Fruit fly (Drosophila melanogaster): ENCODE results near the gene Taf3.

Taf3 gene

DNA sequence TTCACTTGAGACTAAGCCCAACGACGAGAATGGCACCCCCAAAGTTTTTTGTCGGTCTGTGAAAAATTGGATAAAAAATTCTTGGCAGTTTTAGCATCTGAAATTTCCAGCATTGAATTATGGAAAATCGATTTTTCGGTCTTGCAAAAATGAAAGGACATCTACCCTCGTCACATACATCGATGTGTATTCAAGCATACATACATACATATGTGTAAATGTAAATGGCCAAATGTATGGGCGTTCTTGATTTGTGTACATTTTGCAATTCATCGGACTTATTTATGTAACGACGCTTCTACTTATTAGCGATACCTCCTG lies 22.9 kb upstream of the Taf3 start:
- TF ChIP-seq CTCF (optimal IDR thresholded peaks at IDR 0.05): no peak
- no peak for TF ChIP-seq CG8478 (optimal IDR thresholded peaks at IDR 0.05)

DNA sequence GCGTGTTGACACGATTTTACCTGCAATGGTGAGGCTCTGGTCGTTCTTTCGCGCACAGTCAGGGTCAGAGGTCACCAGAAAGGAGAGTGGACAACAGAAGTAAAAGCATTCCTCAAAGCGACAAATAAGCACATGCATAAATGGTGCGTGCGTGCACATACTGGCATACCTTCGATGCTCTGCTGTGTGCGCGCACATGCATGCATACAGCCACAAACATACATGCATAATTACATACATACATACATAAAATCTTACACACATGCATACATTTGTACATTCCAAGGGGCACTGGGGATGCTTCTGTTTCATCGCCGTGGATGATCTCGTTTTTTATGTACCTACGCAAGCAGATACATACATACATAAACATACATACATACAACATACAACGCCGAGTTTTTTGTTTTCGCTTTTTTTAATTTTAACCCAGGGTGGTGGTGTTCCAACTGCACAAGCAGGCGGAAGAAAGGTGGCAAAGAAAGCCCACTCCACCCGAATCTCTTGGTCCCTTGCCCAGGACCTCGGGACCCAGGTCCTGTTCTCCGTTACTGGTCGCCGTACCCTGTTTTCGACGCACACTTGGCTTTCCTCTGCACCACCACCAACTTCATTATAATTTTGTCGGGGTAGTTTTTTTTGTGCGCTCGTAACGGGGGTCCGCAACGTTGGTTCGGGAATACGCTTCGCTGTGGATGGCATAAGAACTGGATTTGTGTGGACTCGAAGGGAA lies 22.4 kb upstream of the Taf3 start, which contains the start of gene Asator:
TSS of gene Asator (minus strand) at position 167 of the 733 bp plus-strand sequence.
- no peak for TF ChIP-seq CG8478 (optimal IDR thresholded peaks at IDR 0.05)
- peak in 1 of 2 experiments; percentile 13 for TF ChIP-seq CTCF (optimal IDR thresholded peaks at IDR 0.05)

DNA sequence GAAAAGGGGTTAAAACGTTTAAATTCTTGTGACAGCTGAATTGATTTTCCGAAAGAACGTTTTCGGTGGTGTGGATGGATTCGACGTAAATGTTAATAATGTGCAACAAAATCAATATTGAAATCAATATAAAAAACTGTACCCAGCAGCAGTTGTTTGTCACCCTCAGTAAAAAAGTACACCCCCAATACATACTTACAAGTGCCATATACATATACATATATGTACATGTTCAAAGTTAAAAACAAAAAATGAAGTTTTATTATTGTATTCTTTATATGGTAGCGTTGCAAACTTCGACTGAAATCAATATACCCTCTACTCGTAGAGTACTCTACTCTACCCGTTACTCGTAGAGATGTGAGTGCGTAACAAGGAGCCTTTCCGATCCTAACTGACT lies 20.9 kb upstream of the Taf3 start:
- TF ChIP-seq CG8478 (optimal IDR thresholded peaks at IDR 0.05) (no peak), CTCF (optimal IDR thresholded peaks at IDR 0.05) (no peak)

DNA sequence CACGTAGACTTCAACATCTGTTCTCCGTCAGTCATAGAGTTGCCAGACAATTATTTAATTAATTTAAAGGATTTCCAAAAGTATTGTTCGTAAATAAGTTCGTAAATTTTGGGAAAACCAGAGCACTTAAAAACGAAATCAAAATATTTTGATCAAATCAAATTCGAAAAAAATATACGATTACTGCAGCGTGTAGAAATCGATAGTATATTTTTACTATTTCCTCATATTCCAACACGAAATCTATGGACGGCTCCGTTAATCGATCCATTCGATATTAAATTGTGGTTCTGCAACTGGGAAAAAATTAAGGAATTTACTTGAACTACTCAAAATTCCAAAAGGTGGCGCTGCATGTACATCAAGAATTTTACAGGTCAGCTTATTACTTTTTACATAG lies 19.8 kb upstream of the Taf3 start:
- TF ChIP-seq CTCF (optimal IDR thresholded peaks at IDR 0.05) (peak; percentile 93 to 94), CG8478 (optimal IDR thresholded peaks at IDR 0.05) (no peak)

DNA sequence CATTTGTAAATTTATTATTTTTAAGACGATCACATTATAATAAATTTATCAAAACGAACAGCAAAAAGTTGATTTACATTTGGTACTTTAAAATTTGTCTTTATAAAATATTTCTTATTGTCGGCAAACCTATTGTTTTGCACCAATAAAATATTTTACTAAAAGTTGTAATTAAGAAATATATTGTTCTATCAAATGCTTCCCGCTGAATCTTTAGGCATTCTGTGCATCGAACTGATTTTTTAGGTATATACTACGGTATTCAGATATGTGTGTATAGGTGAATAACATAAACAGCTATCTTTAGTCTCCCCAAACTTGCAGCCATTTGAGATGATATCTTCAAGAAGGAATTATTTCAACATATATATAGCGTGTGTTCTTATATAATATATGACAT lies 19.2 kb upstream of the Taf3 start:
- TF ChIP-seq CG8478 (optimal IDR thresholded peaks at IDR 0.05) (no peak), CTCF (optimal IDR thresholded peaks at IDR 0.05) (no peak)

DNA sequence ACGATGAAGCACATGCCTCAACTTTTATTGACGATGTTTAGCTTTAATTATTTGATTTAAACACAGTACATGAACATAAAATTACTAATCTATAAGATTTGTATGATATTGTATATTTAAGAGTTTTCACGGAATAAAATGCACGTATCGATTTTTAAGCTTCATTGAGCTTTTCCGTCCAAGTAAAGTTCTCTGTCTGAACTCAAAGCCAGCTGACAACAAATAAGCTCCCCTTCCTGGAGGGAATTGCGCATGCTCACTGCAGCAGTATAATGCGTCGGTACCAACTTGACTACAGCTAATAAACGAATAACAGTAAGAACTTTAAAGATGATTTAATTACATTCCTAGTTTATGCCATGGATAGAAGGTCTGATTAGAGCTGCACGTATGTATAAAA lies 17.0 kb upstream of the Taf3 start:
- TF ChIP-seq CG8478 (optimal IDR thresholded peaks at IDR 0.05) (no peak), CTCF (optimal IDR thresholded peaks at IDR 0.05) (no peak)

DNA sequence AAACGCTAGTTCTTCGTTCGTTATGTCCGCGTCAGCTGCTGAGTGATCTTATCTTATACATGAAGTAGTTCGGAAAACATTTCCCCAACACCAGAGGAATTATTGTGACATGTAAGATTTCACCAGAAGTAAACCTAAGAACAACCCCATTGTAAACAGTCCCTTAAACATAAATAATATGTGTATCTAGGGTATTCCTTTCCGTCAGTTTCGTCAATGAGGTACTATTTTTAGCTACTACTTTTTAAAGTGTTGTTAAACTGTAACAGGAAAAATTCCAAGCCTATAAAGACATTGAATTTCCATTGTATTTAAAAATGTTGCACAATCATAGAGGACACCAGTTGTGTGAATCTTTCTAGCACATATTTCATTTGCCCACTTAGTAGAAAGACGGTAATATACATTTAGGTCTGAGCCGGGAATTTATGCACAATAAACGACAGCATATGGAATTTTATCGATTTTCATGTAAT lies 16.1 kb upstream of the Taf3 start:
- TF ChIP-seq CTCF (optimal IDR thresholded peaks at IDR 0.05): no peak
- no peak for TF ChIP-seq CG8478 (optimal IDR thresholded peaks at IDR 0.05)

DNA sequence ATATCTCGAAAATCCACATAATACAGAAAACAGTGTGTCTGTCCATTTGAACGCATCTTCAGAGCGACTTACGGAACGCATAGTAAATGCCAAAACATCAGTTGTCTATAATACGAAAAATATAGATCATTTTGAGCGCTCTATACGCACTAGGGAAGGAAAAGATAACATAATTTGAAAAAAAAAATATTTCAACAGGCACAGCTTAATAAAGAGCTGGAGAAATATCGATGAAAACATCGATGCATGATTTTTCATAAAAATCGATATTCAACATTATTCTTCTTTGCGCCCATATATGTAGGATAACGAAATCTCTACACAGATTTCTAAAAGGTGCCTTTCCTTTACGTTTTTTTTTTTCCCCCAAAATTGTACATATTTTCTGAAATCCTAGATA lies 15.1 kb upstream of the Taf3 start:
- TF ChIP-seq CTCF (optimal IDR thresholded peaks at IDR 0.05): no peak
- TF ChIP-seq CG8478 (optimal IDR thresholded peaks at IDR 0.05): no peak

DNA sequence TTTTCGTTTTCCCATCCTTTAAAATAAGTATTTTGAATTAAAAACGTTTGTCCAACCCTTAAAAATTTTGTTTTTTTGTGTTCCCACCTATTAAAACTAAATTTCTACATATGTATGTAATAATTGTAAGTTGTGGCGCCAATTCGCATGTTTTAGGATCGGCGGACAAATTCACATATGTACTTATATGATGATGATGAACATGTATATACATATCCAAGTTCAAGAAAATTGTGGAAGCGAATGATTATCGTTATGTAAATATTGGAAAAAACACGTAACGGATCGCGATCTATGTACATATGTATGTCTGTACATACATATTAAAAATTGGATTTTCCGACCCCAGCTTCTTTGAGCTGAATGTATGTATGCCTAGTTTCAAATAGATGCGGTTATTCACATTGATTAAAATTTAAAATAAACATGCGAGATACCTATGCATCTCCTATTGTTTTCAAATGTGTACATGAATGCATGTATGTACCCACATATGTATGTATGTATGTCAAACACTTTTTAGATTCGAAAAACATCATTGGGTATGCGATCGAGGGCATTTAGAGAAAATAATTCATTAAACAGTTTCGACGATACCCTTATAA lies 2.1 kb upstream of the Taf3 start:
- no peak for TF ChIP-seq CG8478 (optimal IDR thresholded peaks at IDR 0.05)
- no peak for TF ChIP-seq CTCF (optimal IDR thresholded peaks at IDR 0.05)

DNA sequence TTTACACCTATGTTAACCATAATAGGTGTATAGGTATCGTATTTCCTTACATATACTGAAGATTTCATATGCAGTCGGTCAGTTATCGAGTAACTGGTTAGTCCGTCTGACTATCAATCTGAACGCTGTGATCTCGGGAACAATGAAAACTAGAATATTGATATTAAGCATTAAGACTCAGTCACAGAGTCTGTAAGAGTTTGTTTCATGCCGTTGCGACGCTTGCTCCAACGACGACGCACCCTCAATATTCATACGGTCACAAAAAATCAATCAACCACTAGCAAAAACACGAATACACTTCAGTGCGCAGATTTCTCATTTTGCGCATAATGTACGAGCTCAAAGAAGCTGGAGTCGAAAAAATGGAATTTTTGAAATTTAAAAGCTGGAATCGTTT lies 1.4 kb upstream of the Taf3 start:
- no peak for TF ChIP-seq CTCF (optimal IDR thresholded peaks at IDR 0.05)
- TF ChIP-seq CG8478 (optimal IDR thresholded peaks at IDR 0.05): no peak

DNA sequence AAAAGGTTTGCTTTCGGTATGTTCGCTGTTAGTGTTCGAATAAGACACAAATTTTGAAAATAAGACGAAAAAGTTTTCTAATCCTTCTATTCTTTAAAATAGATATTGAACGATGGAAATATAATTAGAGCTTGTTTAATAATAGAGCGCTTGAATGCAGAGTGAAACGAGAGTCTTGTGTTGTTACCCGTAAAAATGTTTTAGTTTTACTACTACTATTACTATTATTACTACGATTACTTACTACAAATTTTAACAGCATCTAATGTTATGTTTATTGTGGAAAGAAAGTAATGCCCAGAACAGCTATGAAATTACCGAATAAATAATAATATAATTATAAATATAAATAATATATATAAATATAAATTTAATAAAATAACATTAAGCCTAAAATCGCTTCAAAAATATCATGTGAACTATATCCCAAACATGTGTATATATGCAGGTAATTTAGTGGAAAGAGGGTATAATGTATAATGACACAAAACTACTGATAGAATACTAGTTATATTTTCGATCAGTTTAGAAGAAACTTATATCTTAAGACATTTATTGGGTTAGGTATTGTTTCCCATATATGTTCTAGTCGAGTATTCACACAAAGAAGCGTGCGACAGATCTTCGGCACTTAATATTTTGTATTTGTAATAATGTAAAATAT lies 480 bp upstream of the Taf3 start, which contains the start of gene CG33941:
TSS of gene CG33941 (plus strand) at position 522 of the 664 bp plus-strand sequence.
- TF ChIP-seq CTCF (optimal IDR thresholded peaks at IDR 0.05): no peak
- no peak for TF ChIP-seq CG8478 (optimal IDR thresholded peaks at IDR 0.05)

DNA sequence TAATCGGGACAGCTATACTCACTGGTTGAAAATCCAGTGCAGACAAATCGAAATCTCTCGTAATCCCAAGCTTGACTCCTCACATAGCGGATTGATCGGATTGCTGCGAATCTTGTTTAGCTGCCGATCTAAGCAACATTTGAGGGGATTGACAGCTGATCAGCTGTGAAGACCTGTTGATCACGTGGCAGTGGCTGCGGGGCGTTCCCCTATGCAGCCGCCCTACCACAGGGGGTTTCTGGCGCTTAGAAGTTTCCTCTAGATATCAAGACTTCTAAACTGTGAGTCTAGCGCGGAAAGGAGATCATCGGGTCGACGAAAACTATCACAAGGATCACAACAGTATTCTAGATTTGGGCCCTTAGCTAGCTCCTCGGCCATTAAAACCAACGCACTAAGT lies 8.0 kb downstream of the Taf3 start:
- TF ChIP-seq CG8478 (optimal IDR thresholded peaks at IDR 0.05): no peak
- no peak for TF ChIP-seq CTCF (optimal IDR thresholded peaks at IDR 0.05)

DNA sequence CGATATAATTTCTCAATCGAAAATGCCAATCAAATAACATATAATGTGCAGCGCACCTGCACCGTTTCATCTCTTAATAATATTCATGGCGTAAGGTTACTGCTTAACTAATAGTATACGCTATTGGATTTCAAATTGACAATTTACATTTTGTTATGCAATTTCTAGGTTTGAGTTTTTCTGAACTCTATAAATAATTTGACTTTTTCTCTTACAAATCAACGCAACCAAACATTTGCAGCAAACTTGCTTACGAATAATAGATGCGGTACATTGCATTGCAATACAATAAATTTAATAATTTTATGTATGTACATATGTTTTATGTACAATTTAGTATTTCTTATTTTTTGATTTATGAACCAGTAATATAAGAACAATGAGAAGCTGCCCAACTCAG lies 13.3 kb downstream of the Taf3 start:
- TF ChIP-seq CG8478 (optimal IDR thresholded peaks at IDR 0.05) (no peak), CTCF (optimal IDR thresholded peaks at IDR 0.05) (no peak)

DNA sequence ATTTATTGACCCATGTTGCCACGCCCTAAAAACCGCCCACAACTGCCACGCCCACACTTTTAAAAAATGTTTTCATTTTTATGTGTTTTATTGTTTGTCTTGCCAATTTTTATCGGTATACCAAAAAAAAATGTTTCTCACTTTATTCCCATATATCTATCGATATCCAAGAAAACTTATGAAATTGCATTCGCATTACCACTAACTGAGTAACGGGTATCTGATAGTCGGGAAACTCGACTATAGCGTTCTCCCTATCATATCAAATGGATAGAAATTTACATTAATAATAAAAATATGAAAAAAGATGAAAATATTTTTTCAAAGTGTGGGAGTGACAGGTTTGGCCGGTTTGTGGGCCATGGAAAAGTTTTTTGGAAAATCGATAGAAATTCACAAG lies 17.6 kb downstream of the Taf3 start:
- TF ChIP-seq CG8478 (optimal IDR thresholded peaks at IDR 0.05) (no peak), CTCF (optimal IDR thresholded peaks at IDR 0.05) (no peak)

DNA sequence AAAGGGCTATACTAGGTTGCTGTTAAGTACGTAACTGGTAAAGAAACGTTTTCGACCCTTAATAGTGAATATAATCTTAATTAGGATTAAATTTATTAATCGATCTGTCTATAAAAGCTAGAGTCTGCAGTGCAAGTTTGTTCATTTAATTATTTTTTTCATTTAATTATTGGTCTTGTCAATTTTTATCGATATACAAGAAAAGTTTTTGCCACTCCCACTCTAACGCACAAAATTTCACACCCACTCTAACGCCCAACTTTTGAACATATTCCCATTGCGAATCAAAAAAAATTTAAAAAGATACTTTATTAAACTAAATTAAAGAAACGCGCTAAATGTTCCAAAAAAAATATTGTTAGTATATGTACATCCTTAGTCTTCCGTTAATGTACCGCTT lies 18.5 kb downstream of the Taf3 start:
- TF ChIP-seq CTCF (optimal IDR thresholded peaks at IDR 0.05): no peak

DNA sequence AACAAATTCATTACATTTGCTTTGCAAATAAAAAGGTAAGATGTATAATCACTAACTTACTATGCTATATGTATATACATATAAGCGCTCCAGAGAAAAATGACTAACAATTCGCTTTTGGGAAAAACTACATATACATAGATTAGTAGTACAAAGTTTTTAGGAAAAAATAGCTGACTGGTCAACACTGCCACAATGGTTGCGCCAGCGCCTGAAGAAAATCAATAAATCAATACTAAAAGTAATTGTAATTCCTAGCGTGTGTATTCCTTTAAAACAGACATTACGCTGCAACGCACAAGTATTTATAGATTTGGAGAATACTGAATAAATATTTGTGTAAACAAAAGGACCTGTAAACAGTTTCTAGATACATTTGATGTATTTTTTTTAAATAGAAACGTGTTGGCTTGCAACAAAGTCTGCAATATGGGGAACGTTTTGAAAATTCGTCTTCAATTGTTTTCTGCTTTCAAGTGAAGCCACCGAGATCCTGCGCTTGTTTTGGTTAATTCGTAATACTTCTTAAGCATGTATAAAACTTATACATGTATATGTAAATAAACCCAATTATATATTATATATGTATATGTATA lies 20.6 kb downstream of the Taf3 start:
- TF ChIP-seq CTCF (optimal IDR thresholded peaks at IDR 0.05) (no peak), CG8478 (optimal IDR thresholded peaks at IDR 0.05) (no peak)

Measured in S2 (cell line).